Worm (Caenorhabditis elegans): Measurements from ENCODE around the gene F58F9.9.

ce11 chrIV:6275671-6276209, 35.6 kb downstream of the F58F9.9 start, which contains the start of the genes aat-4 and T13A10.1:
- no peak for TF ChIP-seq rcor-1 (GFP tag; IDR thresholded peaks at IDR 0.05)
- TF ChIP-seq cebp-2 (GFP tag; IDR thresholded peaks at IDR 0.05): no peak
- no peak for TF ChIP-seq ceh-58 (GFP tag; IDR thresholded peaks at IDR 0.05)
- TF ChIP-seq mel-28 (tag; optimal IDR thresholded peaks at IDR 0.05; ENCODE audit: borderline replicate concordance): no peak
- no peak for TF ChIP-seq nhr-27 (tag; optimal IDR thresholded peaks at IDR 0.05)
- TF ChIP-seq unc-62 (GFP tag; optimal IDR thresholded peaks at IDR 0.05): no peak
